Worm (Caenorhabditis elegans) whole organism, late embryonic: ENCODE results near the gene ntp-1.
A peak's percentile ranks its signal among the peaks of the same experiment; 100 is the strongest.

Experiments
- C08G9.2 ChIP-seq: sonication (generic microtip); optimal IDR thresholded peaks from 2 replicates; lab custom pipeline; 2016; ENCODE audit warnings: mild to moderate bottlenecking, missing genetic modification characterization, moderate library complexity, missing compliant biosample characterization
- C38D4.7 ChIP-seq: fragments of 200-800 bp; sonication (Bioruptor generic); optimal IDR thresholded peaks from 2 replicates; lab custom pipeline; 2018; ENCODE audit warnings: mild to moderate bottlenecking, missing genetic modification characterization, moderate library complexity, missing compliant biosample characterization
- F13H6.1 ChIP-seq: sonication (generic microtip); optimal IDR thresholded peaks from 2 replicates; lab custom pipeline; 2016; ENCODE audit warnings: missing genetic modification characterization, missing compliant biosample characterization
- K02D7.2 ChIP-seq: sonication (generic microtip); optimal IDR thresholded peaks from 2 replicates; lab custom pipeline; 2017; ENCODE audit warnings: mild to moderate bottlenecking, missing genetic modification characterization, missing compliant biosample characterization
- K09A11.1 ChIP-seq: sonication (generic microtip); optimal IDR thresholded peaks from 2 replicates; lab custom pipeline; 2017; ENCODE audit warnings: antibody characterized with exemption, mild to moderate bottlenecking, missing genetic modification characterization, missing compliant biosample characterization; ENCODE audit not compliant: insufficient read depth
- T23F11.4 ChIP-seq: fragments of 200-800 bp; sonication (Bioruptor generic); optimal IDR thresholded peaks from 2 replicates; lab custom pipeline; 2018; ENCODE audit warnings: mild to moderate bottlenecking, missing genetic modification characterization, missing compliant biosample characterization
- ahr-1 ChIP-seq: sonication (generic microtip); optimal IDR thresholded peaks from 2 replicates; lab custom pipeline; 2016; ENCODE audit warnings: missing genetic modification characterization, missing compliant biosample characterization
- ama-1 ChIP-seq: fragments of 150-350 bp; optimal IDR thresholded peaks from 2 replicates; lab custom pipeline; 2014
- ceh-14 ChIP-seq: sonication (generic microtip); optimal IDR thresholded peaks from 2 replicates; lab custom pipeline; 2016; ENCODE audit warnings: missing genotype, missing genetic modification characterization, missing compliant biosample characterization
- ceh-18 ChIP-seq: sonication (generic microtip); optimal IDR thresholded peaks from 2 replicates; lab custom pipeline; 2016; ENCODE audit warnings: missing genetic modification characterization, missing compliant biosample characterization
- ceh-2 ChIP-seq: sonication (generic microtip); optimal IDR thresholded peaks from 2 replicates; lab custom pipeline; 2016; ENCODE audit warnings: missing genotype, missing genetic modification characterization, missing compliant biosample characterization
- ceh-24 ChIP-seq: sonication (generic microtip); optimal IDR thresholded peaks from 2 replicates; lab custom pipeline; 2016; ENCODE audit warnings: mild to moderate bottlenecking, missing genetic modification characterization, missing compliant biosample characterization
- ceh-30 ChIP-seq: fragments of 150-350 bp; optimal IDR thresholded peaks from 2 replicates; lab custom pipeline; 2014; ENCODE audit warnings: missing biosample characterization, missing genetic modification characterization
- ceh-31 ChIP-seq: sonication (generic microtip); optimal IDR thresholded peaks from 2 replicates; lab custom pipeline; 2016; ENCODE audit warnings: missing genetic modification characterization, missing compliant biosample characterization
- ceh-34 ChIP-seq: sonication (generic microtip); optimal IDR thresholded peaks from 2 replicates; lab custom pipeline; 2016; ENCODE audit warnings: mild to moderate bottlenecking, missing genetic modification characterization, missing compliant biosample characterization
- ceh-45 ChIP-seq: fragments of 200-800 bp; sonication (Bioruptor generic); IDR thresholded peaks from 2 replicates; pipeline ENCODE4 v1.3.6; 2022; ENCODE audit warnings: missing genetic modification reagents, missing genetic modification characterization, missing compliant biosample characterization
- ceh-48 ChIP-seq: sonication (generic microtip); optimal IDR thresholded peaks from 2 replicates; lab custom pipeline; 2016; ENCODE audit warnings: missing genetic modification characterization, inconsistent platforms, missing compliant biosample characterization
- ceh-6 ChIP-seq: fragments of 200-800 bp; sonication (Bioruptor generic); optimal IDR thresholded peaks from 2 replicates; lab custom pipeline; 2018; ENCODE audit warnings: mild to moderate bottlenecking, missing genetic modification characterization, missing compliant biosample characterization
- ceh-9 ChIP-seq: sonication (generic microtip); optimal IDR thresholded peaks from 2 replicates; lab custom pipeline; 2016; ENCODE audit warnings: mild to moderate bottlenecking, missing genetic modification characterization, inconsistent platforms, missing compliant biosample characterization
- che-1 ChIP-seq: sonication (generic microtip); optimal IDR thresholded peaks from 2 replicates; lab custom pipeline; 2016; ENCODE audit warnings: mild to moderate bottlenecking, missing genetic modification characterization, missing compliant biosample characterization
- dmd-4 ChIP-seq: sonication (generic microtip); optimal IDR thresholded peaks from 2 replicates; lab custom pipeline; 2016; ENCODE audit warnings: borderline replicate concordance, missing genetic modification characterization, missing compliant biosample characterization
- dve-1 ChIP-seq: sonication (generic microtip); optimal IDR thresholded peaks from 2 replicates; lab custom pipeline; 2017; ENCODE audit warnings: antibody characterized with exemption, mild to moderate bottlenecking, missing genetic modification characterization, missing compliant biosample characterization
- elt-4 ChIP-seq: sonication (generic microtip); optimal IDR thresholded peaks from 2 replicates; lab custom pipeline; 2016; ENCODE audit warnings: missing genetic modification characterization, missing compliant biosample characterization
- eyg-1 ChIP-seq: sonication (generic microtip); optimal IDR thresholded peaks from 2 replicates; lab custom pipeline; 2016; ENCODE audit warnings: missing genotype, missing genetic modification characterization, missing compliant biosample characterization
- fkh-10 ChIP-seq: fragments of 150-350 bp; optimal IDR thresholded peaks from 2 replicates; lab custom pipeline; 2014; ENCODE audit warnings: missing biosample characterization, missing genetic modification reagents, missing genetic modification characterization
- fkh-6 ChIP-seq: sonication (generic microtip); optimal IDR thresholded peaks from 2 replicates; lab custom pipeline; 2016; ENCODE audit warnings: missing genetic modification characterization, missing compliant biosample characterization
- gmeb-2 ChIP-seq: sonication (generic microtip); optimal IDR thresholded peaks from 2 replicates; lab custom pipeline; 2016; ENCODE audit warnings: missing genetic modification characterization, inconsistent platforms, missing compliant biosample characterization
- hlh-13 ChIP-seq: fragments of 200-800 bp; sonication (Bioruptor generic); optimal IDR thresholded peaks from 2 replicates; lab custom pipeline; 2018; ENCODE audit warnings: mild to moderate bottlenecking, missing genetic modification characterization, missing compliant biosample characterization
- hlh-15 ChIP-seq: sonication (generic microtip); optimal IDR thresholded peaks from 2 replicates; lab custom pipeline; 2016; ENCODE audit warnings: missing genetic modification characterization, missing compliant biosample characterization
- hlh-6 ChIP-seq: sonication (generic microtip); optimal IDR thresholded peaks from 2 replicates; lab custom pipeline; 2016; ENCODE audit warnings: missing genotype, missing genetic modification characterization, missing compliant biosample characterization
- hlh-8 ChIP-seq: sonication (generic microtip); optimal IDR thresholded peaks from 2 replicates; lab custom pipeline; 2016; ENCODE audit warnings: missing genotype, missing genetic modification characterization, missing compliant biosample characterization
- lim-6 ChIP-seq: sonication (generic microtip); optimal IDR thresholded peaks from 2 replicates; lab custom pipeline; 2016; ENCODE audit warnings: missing genetic modification characterization, missing compliant biosample characterization
- lin-11 ChIP-seq: fragments of 200-800 bp; sonication (Bioruptor generic); optimal IDR thresholded peaks from 2 replicates; lab custom pipeline; 2018; ENCODE audit warnings: mild to moderate bottlenecking, missing genetic modification characterization, missing compliant biosample characterization
- mec-3 ChIP-seq: sonication (generic microtip); optimal IDR thresholded peaks from 2 replicates; lab custom pipeline; 2016; ENCODE audit warnings: borderline replicate concordance, missing genetic modification characterization, missing compliant biosample characterization
- nfya-1 ChIP-seq: sonication (generic microtip); optimal IDR thresholded peaks from 2 replicates; lab custom pipeline; 2017; ENCODE audit warnings: missing genetic modification characterization, mild to moderate bottlenecking, missing compliant biosample characterization, antibody characterized with exemption, moderate library complexity
- nhr-11 ChIP-seq: fragments of 150-350 bp; optimal IDR thresholded peaks from 2 replicates; lab custom pipeline; 2014; ENCODE audit warnings: missing biosample characterization, missing genetic modification characterization
- npax-4 ChIP-seq: sonication (generic microtip); optimal IDR thresholded peaks from 2 replicates; lab custom pipeline; 2016; ENCODE audit warnings: missing genetic modification characterization, missing compliant biosample characterization
- odd-2 ChIP-seq: sonication (generic microtip); optimal IDR thresholded peaks from 2 replicates; lab custom pipeline; 2017; ENCODE audit warnings: antibody characterized with exemption, mild to moderate bottlenecking, missing genetic modification characterization, missing compliant biosample characterization
- pag-3 ChIP-seq: sonication (generic microtip); optimal IDR thresholded peaks from 2 replicates; lab custom pipeline; 2016; ENCODE audit warnings: missing compliant biosample characterization, missing genetic modification characterization, borderline replicate concordance
- pha-2 ChIP-seq: sonication (generic microtip); optimal IDR thresholded peaks from 2 replicates; lab custom pipeline; 2017; ENCODE audit warnings: mild to moderate bottlenecking, missing genetic modification characterization, missing compliant biosample characterization
- pha-4 ChIP-seq: fragments of 150-350 bp; optimal IDR thresholded peaks from 2 replicates; lab custom pipeline; 2018; ENCODE audit warnings: missing biosample characterization, missing genetic modification reagents, missing genetic modification characterization
- pqm-1 ChIP-seq: sonication (generic microtip); optimal IDR thresholded peaks from 2 replicates; lab custom pipeline; 2016; ENCODE audit warnings: missing genetic modification characterization, missing compliant biosample characterization
- pros-1 ChIP-seq: fragments of 150-350 bp; optimal IDR thresholded peaks from 2 replicates; lab custom pipeline; 2014; ENCODE audit warnings: missing biosample characterization, missing genetic modification reagents, missing genetic modification characterization
- ref-2 ChIP-seq: sonication (generic microtip); optimal IDR thresholded peaks from 2 replicates; lab custom pipeline; 2016; ENCODE audit warnings: missing genetic modification characterization, missing compliant biosample characterization
- rnt-1 ChIP-seq: sonication (generic microtip); optimal IDR thresholded peaks from 2 replicates; lab custom pipeline; 2016; ENCODE audit warnings: missing genetic modification characterization, missing compliant biosample characterization
- sox-4 ChIP-seq: sonication (generic microtip); optimal IDR thresholded peaks from 2 replicates; lab custom pipeline; 2017; ENCODE audit warnings: mild to moderate bottlenecking, missing genetic modification characterization, inconsistent platforms, missing compliant biosample characterization
- syd-9 ChIP-seq: sonication (generic microtip); optimal IDR thresholded peaks from 2 replicates; lab custom pipeline; 2016; ENCODE audit warnings: mild to moderate bottlenecking, missing genetic modification characterization, moderate library complexity, missing compliant biosample characterization
- tbx-2 ChIP-seq: sonication (generic microtip); optimal IDR thresholded peaks from 2 replicates; lab custom pipeline; 2016; ENCODE audit warnings: missing genetic modification characterization, missing compliant biosample characterization
- tbx-7 ChIP-seq: sonication (generic microtip); optimal IDR thresholded peaks from 2 replicates; lab custom pipeline; 2016; ENCODE audit warnings: missing genotype, missing genetic modification characterization, missing compliant biosample characterization
- unc-3 ChIP-seq, 2 experiments: fragments of 200-800 bp in 1 of 2; sonication (Bioruptor generic) in 1 of 2; sonication (generic microtip) in 1 of 2; conservative IDR thresholded peaks in 1 of 2; optimal IDR thresholded peaks in 1 of 2; 2 replicates each; pipeline versions ENCODE4 v1.3.6 to Lab custom; 2016 to 2022; ENCODE audit warnings: missing compliant biosample characterization in 2 of 2, missing genetic modification characterization in 2 of 2, missing genetic modification reagents in 1 of 2
- unc-42 ChIP-seq: sonication (generic microtip); optimal IDR thresholded peaks from 2 replicates; lab custom pipeline; 2016; ENCODE audit warnings: missing genotype, missing genetic modification characterization, missing compliant biosample characterization
- unc-55 ChIP-seq: sonication (generic microtip); optimal IDR thresholded peaks from 2 replicates; lab custom pipeline; 2017; ENCODE audit warnings: missing biosample characterization, missing genetic modification reagents, missing genetic modification characterization
- zip-5 ChIP-seq: sonication (generic microtip); optimal IDR thresholded peaks from 2 replicates; lab custom pipeline; 2016; ENCODE audit warnings: missing genetic modification characterization, missing compliant biosample characterization
- ztf-16 ChIP-seq: sonication (generic microtip); optimal IDR thresholded peaks from 2 replicates; lab custom pipeline; 2017; ENCODE audit warnings: missing genetic modification characterization, missing compliant biosample characterization

Gene ntp-1

ce11 chrIV:7817852-7818251 is 23.2 kb upstream of the ntp-1 start, which contains the start of gene ric-3:
Gene ric-3, plus strand, starts transcription at chrIV:7818251.
- TF ChIP-seq che-1 (tag; lab: Kevin White, UChicago), result no peak
- TF ChIP-seq odd-2 (tag; lab: Kevin White, UChicago), result no peak
- TF ChIP-seq pha-2 (tag; lab: Kevin White, UChicago), result no peak
- peak; percentile 30 for TF ChIP-seq lim-6 (tag; lab: Kevin White, UChicago)
- TF ChIP-seq ahr-1 (tag; lab: Kevin White, UChicago), result no peak
- TF ChIP-seq C38D4.7 (GFP tag; lab: Kevin White, UChicago), result no peak
- no peak for TF ChIP-seq ceh-24
- TF ChIP-seq lin-11 (tag; lab: Kevin White, UChicago), result no peak
- TF ChIP-seq elt-4 (tag; lab: Kevin White, UChicago), result no peak
- TF ChIP-seq ceh-18 (tag; lab: Kevin White, UChicago), result peak; percentile 46
- TF ChIP-seq pqm-1, result no peak
- peak; percentile 78 for TF ChIP-seq nfya-1 (tag; lab: Kevin White, UChicago)
- TF ChIP-seq eyg-1 (tag; lab: Kevin White, UChicago), result no peak
- TF ChIP-seq ref-2 (tag; lab: Kevin White, UChicago), result no peak
- TF ChIP-seq ceh-45 (GFP tag; lab: Robert Waterston, UW), result no peak
- TF ChIP-seq ceh-9 (tag; lab: Kevin White, UChicago), result no peak
- TF ChIP-seq syd-9 (tag; lab: Kevin White, UChicago), result no peak
- no peak for TF ChIP-seq ceh-2
- no peak for TF ChIP-seq zip-5 (tag; lab: Kevin White, UChicago)
- TF ChIP-seq K09A11.1, result no peak
- TF ChIP-seq pha-4 (tag; lab: Kevin White, UChicago), result no peak
- no peak for TF ChIP-seq npax-4 (tag; lab: Kevin White, UChicago)
- no peak for TF ChIP-seq sox-4 (tag; lab: Kevin White, UChicago)
- no peak for TF ChIP-seq hlh-13 (GFP tag; lab: Kevin White, UChicago)
- no peak for TF ChIP-seq fkh-10
- no peak for TF ChIP-seq ceh-6 (GFP tag; lab: Kevin White, UChicago)
- TF ChIP-seq ceh-31 (tag; lab: Kevin White, UChicago), result peak; percentile 70
- TF ChIP-seq hlh-6 (tag; lab: Kevin White, UChicago), result no peak
- TF ChIP-seq unc-42 (tag; lab: Kevin White, UChicago), result peak; percentile 74
- TF ChIP-seq T23F11.4 (GFP tag; lab: Kevin White, UChicago), result no peak
- no peak for TF ChIP-seq F13H6.1
- TF ChIP-seq dve-1 (tag; lab: Kevin White, UChicago), result no peak
- no peak for TF ChIP-seq pag-3 (tag; lab: Kevin White, UChicago)
- peak; percentile 7 for TF ChIP-seq ceh-34
- TF ChIP-seq rnt-1, result no peak
- no peak for TF ChIP-seq ztf-16 (tag; lab: Kevin White, UChicago)
- TF ChIP-seq hlh-8, result peak; percentile 73
- TF ChIP-seq ceh-30 (tag; lab: Kevin White, UChicago), result no peak
- TF ChIP-seq ama-1 (lab: Kevin White, UChicago), result no peak
- peak; percentile 11 for TF ChIP-seq pros-1 (tag; lab: Kevin White, UChicago)
- TF ChIP-seq fkh-6 (tag; lab: Kevin White, UChicago), result no peak
- TF ChIP-seq mec-3 (tag; lab: Kevin White, UChicago), result no peak
- no peak for TF ChIP-seq nhr-11 (tag; lab: Kevin White, UChicago)
- TF ChIP-seq C08G9.2 (tag; lab: Kevin White, UChicago), result no peak
- TF ChIP-seq tbx-7, result no peak
- no peak for TF ChIP-seq hlh-15 (tag; lab: Kevin White, UChicago)
- no peak for TF ChIP-seq gmeb-2
- TF ChIP-seq unc-55, result peak; percentile 80
- TF ChIP-seq ceh-48 (tag; lab: Kevin White, UChicago), result peak; percentile 84
- TF ChIP-seq dmd-4 (tag; lab: Kevin White, UChicago), result peak; percentile 13
- peak; percentile 38 for TF ChIP-seq tbx-2 (tag; lab: Kevin White, UChicago)
- no peak for TF ChIP-seq ceh-14 (tag; lab: Kevin White, UChicago)
- no peak for TF ChIP-seq unc-3 (GFP tag; conservative IDR thresholded peaks at IDR 0.05; lab: Robert Waterston, UW)
- TF ChIP-seq unc-3 (tag; optimal IDR thresholded peaks at IDR 0.05; lab: Kevin White, UChicago), result no peak
- TF ChIP-seq K02D7.2 (tag; lab: Kevin White, UChicago), result no peak
